Fruit fly (Drosophila melanogaster): Measurements from ENCODE around the gene CCT3.

The CCT3 gene

dm6 chr3R:16649282-16649681 is 1.9 kb downstream of the CCT3 start:
- TF ChIP-seq tj (GFP tag; optimal IDR thresholded peaks at IDR 0.05) (no peak), cnc (optimal IDR thresholded peaks at IDR 0.05) (no peak), CG5204 (GFP tag; optimal IDR thresholded peaks at IDR 0.05) (no peak), CG12768 (GFP tag; optimal IDR thresholded peaks at IDR 0.05) (no peak), pad (GFP tag; optimal IDR thresholded peaks at IDR 0.05) (no peak), Mnt (GFP tag; optimal IDR thresholded peaks at IDR 0.05) (no peak), CG7045 (GFP tag; optimal IDR thresholded peaks at IDR 0.05) (no peak), CG11617 (GFP tag; optimal IDR thresholded peaks at IDR 0.05) (no peak), Clk (GFP tag; optimal IDR thresholded peaks at IDR 0.05) (no peak), CG33017 (tag; optimal IDR thresholded peaks at IDR 0.05) (no peak), CG1620 (GFP tag; optimal IDR thresholded peaks at IDR 0.05) (no peak), kay (GFP tag; ENCODE audit: borderline replicate concordance) (no peak), CG7101 (tag; optimal IDR thresholded peaks at IDR 0.05) (no peak)

- TF ChIP-seq CG14711 (tag; optimal IDR thresholded peaks at IDR 0.05) (no peak), bab1 (GFP tag; optimal IDR thresholded peaks at IDR 0.05) (peak; percentile 3)
These were observed 3.5 kb downstream of the CCT3 start, which contains the start of gene Mettl4 for dm6 chr3R:16650950-16651349. Mettl4 (minus strand) TSS chr3R:16651157.

- TF ChIP-seq bab1 (GFP tag; optimal IDR thresholded peaks at IDR 0.05) (peak; percentile 56), CG14711 (tag; optimal IDR thresholded peaks at IDR 0.05) (no peak), kay (GFP tag; ENCODE audit: borderline replicate concordance) (peak; percentile 98), CG12768 (GFP tag; optimal IDR thresholded peaks at IDR 0.05) (peak; percentile 2), CG1620 (GFP tag; optimal IDR thresholded peaks at IDR 0.05) (no peak), Mnt (GFP tag; optimal IDR thresholded peaks at IDR 0.05) (peak; percentile 26), ovo (GFP tag; optimal IDR thresholded peaks at IDR 0.05) (no peak), CG5204 (GFP tag; optimal IDR thresholded peaks at IDR 0.05) (no peak), Crg-1 (GFP tag; optimal IDR thresholded peaks at IDR 0.05) (no peak)
These were observed 4.7 kb downstream of the CCT3 start, which contains the start of gene CG14907 for dm6 chr3R:16652091-16652490. CG14907 (minus strand) TSS chr3R:16652319.

- TF ChIP-seq CG7045 (GFP tag; optimal IDR thresholded peaks at IDR 0.05) (no peak), cic (GFP tag; optimal IDR thresholded peaks at IDR 0.05) (peak; percentile 4), Crg-1 (GFP tag; optimal IDR thresholded peaks at IDR 0.05) (no peak), Hr96 (GFP tag; optimal IDR thresholded peaks at IDR 0.05) (peak; percentile 5), bab1 (GFP tag; optimal IDR thresholded peaks at IDR 0.05) (no peak), CG33017 (tag; optimal IDR thresholded peaks at IDR 0.05) (no peak), CG5204 (GFP tag; optimal IDR thresholded peaks at IDR 0.05) (no peak), cnc (optimal IDR thresholded peaks at IDR 0.05) (no peak), CG1620 (GFP tag; optimal IDR thresholded peaks at IDR 0.05) (no peak), toe (GFP tag; optimal IDR thresholded peaks at IDR 0.05) (no peak), ovo (GFP tag; optimal IDR thresholded peaks at IDR 0.05) (no peak), Clk (GFP tag; optimal IDR thresholded peaks at IDR 0.05) (no peak), CG11617 (GFP tag; optimal IDR thresholded peaks at IDR 0.05) (no peak), tj (GFP tag; optimal IDR thresholded peaks at IDR 0.05) (peak; percentile 7), pad (GFP tag; optimal IDR thresholded peaks at IDR 0.05) (no peak), CG14711 (tag; optimal IDR thresholded peaks at IDR 0.05) (no peak), CG7101 (tag; optimal IDR thresholded peaks at IDR 0.05) (no peak), CG12768 (GFP tag; optimal IDR thresholded peaks at IDR 0.05) (peak; percentile 13), kay (GFP tag; ENCODE audit: borderline replicate concordance) (peak; percentile 92), Mnt (GFP tag; optimal IDR thresholded peaks at IDR 0.05) (no peak)
These were observed 7.6 kb downstream of the CCT3 start for dm6 chr3R:16655000-16655493.

dm6 chr3R:16655494-16656493 is 8.4 kb downstream of the CCT3 start, which contains the start of gene modSP:
modSP (minus strand) TSS chr3R:16655662.
- no peak for TF ChIP-seq CG7101 (tag; optimal IDR thresholded peaks at IDR 0.05)
- TF ChIP-seq CG7045 (GFP tag; optimal IDR thresholded peaks at IDR 0.05): no peak
- no peak for TF ChIP-seq bab1 (GFP tag; optimal IDR thresholded peaks at IDR 0.05)
- peak; percentile 57 for TF ChIP-seq Mnt (GFP tag; optimal IDR thresholded peaks at IDR 0.05)
- TF ChIP-seq CG33017 (tag; optimal IDR thresholded peaks at IDR 0.05): no peak
- no peak for TF ChIP-seq toe (GFP tag; optimal IDR thresholded peaks at IDR 0.05)
- no peak for TF ChIP-seq Hr96 (GFP tag; optimal IDR thresholded peaks at IDR 0.05)
- no peak for TF ChIP-seq pad (GFP tag; optimal IDR thresholded peaks at IDR 0.05)
- no peak for TF ChIP-seq cnc (optimal IDR thresholded peaks at IDR 0.05)

- TF ChIP-seq cic (GFP tag; optimal IDR thresholded peaks at IDR 0.05) (no peak), CG11617 (GFP tag; optimal IDR thresholded peaks at IDR 0.05) (no peak), CG33017 (tag; optimal IDR thresholded peaks at IDR 0.05) (no peak), CG1620 (GFP tag; optimal IDR thresholded peaks at IDR 0.05) (no peak), pad (GFP tag; optimal IDR thresholded peaks at IDR 0.05) (no peak), CG14711 (tag; optimal IDR thresholded peaks at IDR 0.05) (no peak), cnc (optimal IDR thresholded peaks at IDR 0.05) (no peak), kay (GFP tag; ENCODE audit: borderline replicate concordance) (no peak), Hr96 (GFP tag; optimal IDR thresholded peaks at IDR 0.05) (no peak)
These were observed 14.3 kb downstream of the CCT3 start for dm6 chr3R:16661693-16662092.
